Worm (Caenorhabditis elegans) whole organism, L2 larva: Measurements from ENCODE around the gene T06D8.10.

ENCODE experiments used
- C34F6.9 ChIP-seq: fragments of 150-350 bp; optimal IDR thresholded peaks from 2 replicates; lab custom pipeline; 2014; ENCODE audit warnings: missing biosample characterization, missing genetic modification characterization
- F13H6.1 ChIP-seq: sonication (generic microtip); optimal IDR thresholded peaks from 2 replicates; lab custom pipeline; 2016; ENCODE audit warnings: missing genetic modification characterization, missing compliant biosample characterization
- Y55F3AM.14 ChIP-seq: fragments of 200-800 bp; sonication (Bioruptor generic); optimal IDR thresholded peaks from 2 replicates; lab custom pipeline; 2018; ENCODE audit warnings: mild to moderate bottlenecking, missing genetic modification characterization, missing compliant biosample characterization
- ZK546.5 ChIP-seq: sonication (generic microtip); optimal IDR thresholded peaks from 2 replicates; lab custom pipeline; 2017; ENCODE audit warnings: missing biosample characterization, missing genetic modification characterization
- alr-1 ChIP-seq: fragments of 150-350 bp; optimal IDR thresholded peaks from 2 replicates; lab custom pipeline; 2014; ENCODE audit warnings: missing biosample characterization, missing genetic modification characterization
- aly-2 ChIP-seq: fragments of 150-350 bp; optimal IDR thresholded peaks from 2 replicates; lab custom pipeline; 2014; ENCODE audit warnings: missing biosample characterization, missing genetic modification characterization
- ceh-16 ChIP-seq: fragments of 150-350 bp; optimal IDR thresholded peaks from 2 replicates; lab custom pipeline; 2014; ENCODE audit warnings: missing biosample characterization, missing genetic modification characterization
- ceh-82 ChIP-seq: fragments of 150-350 bp; optimal IDR thresholded peaks from 2 replicates; lab custom pipeline; 2014; ENCODE audit warnings: missing biosample characterization, missing genetic modification characterization
- crh-2 ChIP-seq: sonication (generic microtip); optimal IDR thresholded peaks from 2 replicates; lab custom pipeline; 2017; ENCODE audit warnings: missing biosample characterization, missing genetic modification characterization
- dmd-4 ChIP-seq: sonication (generic microtip); optimal IDR thresholded peaks from 2 replicates; lab custom pipeline; 2017; ENCODE audit warnings: missing biosample characterization, missing genetic modification characterization
- elt-1 ChIP-seq: fragments of 150-350 bp; optimal IDR thresholded peaks from 2 replicates; lab custom pipeline; 2014; ENCODE audit warnings: missing biosample characterization, missing genetic modification characterization
- fos-1 ChIP-seq: fragments of 150-350 bp; optimal IDR thresholded peaks from 2 replicates; lab custom pipeline; 2014; ENCODE audit warnings: missing biosample characterization, missing genetic modification characterization
- gmeb-1 ChIP-seq: fragments of 150-350 bp; optimal IDR thresholded peaks from 2 replicates; lab custom pipeline; 2014; ENCODE audit warnings: missing biosample characterization, missing genetic modification characterization
- lin-13 ChIP-seq: fragments of 150-350 bp; optimal IDR thresholded peaks from 2 replicates; lab custom pipeline; 2014; ENCODE audit warnings: missing biosample characterization, missing genetic modification reagents, missing genetic modification characterization
- lsy-2 ChIP-seq, 2 experiments: fragments of 150-350 bp in 1 of 2; sonication (generic microtip) in 1 of 2; optimal IDR thresholded peaks; 2 replicates each; lab custom pipeline; 2014 to 2017; ENCODE audit warnings: missing biosample characterization in 2 of 2, missing genetic modification characterization in 2 of 2
- mbf-1 ChIP-seq: sonication (generic microtip); optimal IDR thresholded peaks from 2 replicates; lab custom pipeline; 2017; ENCODE audit warnings: missing biosample characterization, missing genetic modification characterization
- nhr-11 ChIP-seq: fragments of 150-350 bp; optimal IDR thresholded peaks from 2 replicates; lab custom pipeline; 2014; ENCODE audit warnings: missing biosample characterization, missing genetic modification characterization
- nhr-21 ChIP-seq: fragments of 150-350 bp; optimal IDR thresholded peaks from 2 replicates; lab custom pipeline; 2014; ENCODE audit warnings: missing biosample characterization, missing genetic modification characterization
- nhr-23 ChIP-seq: fragments of 150-350 bp; optimal IDR thresholded peaks from 2 replicates; lab custom pipeline; 2014; ENCODE audit warnings: missing biosample characterization, missing genetic modification reagents, missing genetic modification characterization
- nhr-237 ChIP-seq: fragments of 150-350 bp; optimal IDR thresholded peaks from 2 replicates; lab custom pipeline; 2014; ENCODE audit warnings: missing biosample characterization, missing genetic modification characterization
- nhr-25 ChIP-seq: fragments of 150-350 bp; sonication (generic microtip); optimal IDR thresholded peaks from 3 replicates; lab custom pipeline; 2014; ENCODE audit warnings: missing biosample characterization, missing genetic modification characterization
- nhr-6 ChIP-seq: fragments of 150-350 bp; optimal IDR thresholded peaks from 2 replicates; lab custom pipeline; 2014; ENCODE audit warnings: missing biosample characterization, missing genetic modification characterization
- peb-1 ChIP-seq: fragments of 150-350 bp; optimal IDR thresholded peaks from 2 replicates; lab custom pipeline; 2014; ENCODE audit warnings: missing biosample characterization, missing genetic modification characterization
- sem-4 ChIP-seq: fragments of 150-350 bp; optimal IDR thresholded peaks from 2 replicates; lab custom pipeline; 2014; ENCODE audit warnings: missing biosample characterization, missing genetic modification reagents, missing genetic modification characterization
- sma-3 ChIP-seq: sonication (generic microtip); optimal IDR thresholded peaks from 2 replicates; lab custom pipeline; 2016; ENCODE audit warnings: missing genetic modification reagents, missing genetic modification characterization, missing compliant biosample characterization
- sma-9 ChIP-seq, 2 experiments: fragments of 150-350 bp in 1 of 2; sonication (generic microtip) in 1 of 2; optimal IDR thresholded peaks; 2 replicates each; lab custom pipeline; 2014 to 2016; ENCODE audit warnings: missing genetic modification characterization in 2 of 2, mild to moderate bottlenecking in 1 of 2, missing biosample characterization in 1 of 2, missing compliant biosample characterization in 1 of 2, missing genetic modification reagents in 1 of 2, moderate library complexity in 1 of 2
- snpc-4 ChIP-seq: fragments of 150-350 bp; optimal IDR thresholded peaks from 2 replicates; lab custom pipeline; 2014; ENCODE audit warnings: missing biosample characterization, missing genetic modification characterization
- unc-39 ChIP-seq: fragments of 150-350 bp; optimal IDR thresholded peaks from 2 replicates; lab custom pipeline; 2014; ENCODE audit warnings: missing biosample characterization, missing genetic modification characterization
- unc-55 ChIP-seq: fragments of 150-350 bp; sonication (generic microtip); optimal IDR thresholded peaks from 3 replicates; lab custom pipeline; 2014; ENCODE audit warnings: missing biosample characterization, missing genetic modification reagents, missing genetic modification characterization
- unc-62 ChIP-seq: fragments of 150-350 bp; optimal IDR thresholded peaks from 2 replicates; lab custom pipeline; 2014; ENCODE audit warnings: missing biosample characterization, missing genetic modification reagents, missing genetic modification characterization
- zag-1 ChIP-seq: fragments of 150-350 bp; optimal IDR thresholded peaks from 2 replicates; lab custom pipeline; 2014; ENCODE audit warnings: missing biosample characterization, missing genetic modification characterization
- ztf-1 ChIP-seq: fragments of 200-800 bp; sonication (Bioruptor generic); conservative IDR thresholded peaks from 2 replicates; pipeline ENCODE4 v1.3.6; 2022; ENCODE audit warnings: missing genetic modification characterization, missing compliant biosample characterization
- ztf-11 ChIP-seq: sonication (generic microtip); optimal IDR thresholded peaks from 2 replicates; lab custom pipeline; 2017; ENCODE audit warnings: missing biosample characterization, missing genetic modification characterization
- ztf-4 ChIP-seq: fragments of 150-350 bp; optimal IDR thresholded peaks from 2 replicates; lab custom pipeline; 2014; ENCODE audit warnings: missing biosample characterization, missing genetic modification characterization

The T06D8.10 gene

ce11 chrII:11290109-11290784 lies 42.9 kb upstream of the T06D8.10 start, which contains the start of gene C47G2.3:
Gene C47G2.3, minus strand, starts transcription at chrII:11290159.
- TF ChIP-seq nhr-25 (tag; lab: Kevin White, UChicago) (peak; percentile 62), ceh-16 (tag; lab: Kevin White, UChicago) (no peak), gmeb-1 (tag; lab: Kevin White, UChicago) (peak; percentile 78), nhr-237 (tag; lab: Kevin White, UChicago) (no peak), lin-13 (GFP tag; lab: Kevin White, UChicago) (no peak), sma-9 (GFP tag; optimal IDR thresholded peaks at IDR 0.05; lab: Kevin White, UChicago) (peak; percentile 63), sma-9 (tag; optimal IDR thresholded peaks at IDR 0.05; lab: Kevin White, UChicago) (no peak), unc-55 (GFP tag; lab: Kevin White, UChicago) (peak; percentile 9), fos-1 (tag; lab: Kevin White, UChicago) (peak; percentile 35), Y55F3AM.14 (GFP tag; lab: Kevin White, UChicago) (no peak), ztf-4 (tag; lab: Kevin White, UChicago) (no peak), lsy-2 (tag; optimal IDR thresholded peaks at IDR 0.05; lab: Kevin White, UChicago) (peak in 1 of 2 experiments; percentile 73), ceh-82 (tag; lab: Kevin White, UChicago) (no peak), nhr-21 (tag; lab: Kevin White, UChicago) (peak; percentile 51), sma-3 (peak; percentile 64), ztf-11 (tag; lab: Kevin White, UChicago) (no peak), crh-2 (tag; lab: Kevin White, UChicago) (peak; percentile 38)

- no peak for TF ChIP-seq mbf-1 (tag; lab: Kevin White, UChicago)
- no peak for TF ChIP-seq dmd-4 (tag; lab: Kevin White, UChicago)
- TF ChIP-seq unc-62 (GFP tag; lab: Kevin White, UChicago) = no peak
- no peak for TF ChIP-seq gmeb-1 (tag; lab: Kevin White, UChicago)
- TF ChIP-seq elt-1 (tag; lab: Kevin White, UChicago) = no peak
- TF ChIP-seq sem-4 (tag; lab: Kevin White, UChicago) = no peak
- no peak for TF ChIP-seq sma-3
- no peak for TF ChIP-seq ceh-16 (tag; lab: Kevin White, UChicago)
- no peak for TF ChIP-seq nhr-6 (tag; lab: Kevin White, UChicago)
- TF ChIP-seq crh-2 (tag; lab: Kevin White, UChicago) = no peak
- no peak for TF ChIP-seq nhr-237 (tag; lab: Kevin White, UChicago)
These were observed 40.8 kb upstream of the T06D8.10 start for ce11 chrII:11288148-11288547.

- TF ChIP-seq unc-55 (GFP tag; lab: Kevin White, UChicago) (no peak), unc-39 (no peak), zag-1 (no peak), F13H6.1 (tag; lab: Kevin White, UChicago) (no peak), Y55F3AM.14 (GFP tag; lab: Kevin White, UChicago) (no peak), alr-1 (tag; lab: Kevin White, UChicago) (no peak)
These were observed 39.1 kb upstream of the T06D8.10 start for ce11 chrII:11286445-11286844.

DNA sequence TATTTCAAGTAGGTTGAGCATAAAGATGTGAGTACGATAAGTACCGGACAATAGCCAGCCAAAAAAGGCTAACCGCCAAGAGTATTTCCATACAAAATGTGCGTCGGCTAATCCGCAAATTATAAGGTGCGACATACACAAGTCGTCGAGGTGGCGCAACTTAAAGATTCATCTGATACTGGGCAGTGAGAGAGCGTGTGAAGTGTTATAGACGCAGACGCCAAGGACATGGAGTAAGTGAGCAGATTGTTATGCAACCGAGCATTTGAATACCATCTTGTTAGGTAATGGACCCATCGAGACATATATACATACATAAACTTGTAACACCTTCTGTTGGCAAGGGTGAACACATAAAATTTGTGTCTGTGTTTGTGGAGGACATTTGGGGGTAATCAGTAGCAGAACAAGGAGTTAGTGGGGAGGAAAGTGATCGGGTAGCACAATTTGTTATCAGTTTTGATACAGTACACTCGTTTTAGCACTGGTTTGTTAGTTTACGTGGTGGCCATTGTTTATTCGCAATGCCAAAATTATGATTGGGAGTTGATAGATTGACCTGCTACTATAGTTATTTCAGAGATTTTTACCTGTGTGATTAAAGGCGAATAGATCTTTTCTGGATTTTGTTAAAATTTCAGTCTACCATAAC lies 38.1 kb upstream of the T06D8.10 start:
- TF ChIP-seq ztf-1 (GFP tag; lab: Robert Waterston, UW) (no peak), snpc-4 (tag; lab: Kevin White, UChicago) (no peak), fos-1 (tag; lab: Kevin White, UChicago) (peak; percentile 32), ztf-4 (tag; lab: Kevin White, UChicago) (no peak), mbf-1 (tag; lab: Kevin White, UChicago) (no peak)

ce11 chrII:11284701-11285100 lies 37.4 kb upstream of the T06D8.10 start:
- TF ChIP-seq peb-1 (tag; lab: Kevin White, UChicago) (no peak), C34F6.9 (tag; lab: Kevin White, UChicago) (no peak), nhr-23 (tag; lab: Kevin White, UChicago) (no peak), elt-1 (tag; lab: Kevin White, UChicago) (no peak), snpc-4 (tag; lab: Kevin White, UChicago) (no peak), crh-2 (tag; lab: Kevin White, UChicago) (no peak), unc-39 (no peak), gmeb-1 (tag; lab: Kevin White, UChicago) (no peak), unc-62 (GFP tag; lab: Kevin White, UChicago) (no peak), ZK546.5 (tag; lab: Kevin White, UChicago) (no peak), sma-3 (no peak), aly-2 (no peak), ztf-1 (GFP tag; lab: Robert Waterston, UW) (no peak), lin-13 (GFP tag; lab: Kevin White, UChicago) (no peak), nhr-25 (tag; lab: Kevin White, UChicago) (no peak), nhr-11 (tag; lab: Kevin White, UChicago) (no peak), sma-9 (GFP tag; optimal IDR thresholded peaks at IDR 0.05; lab: Kevin White, UChicago) (no peak), sma-9 (tag; optimal IDR thresholded peaks at IDR 0.05; lab: Kevin White, UChicago) (no peak)
